Worm (Caenorhabditis elegans) whole organism, L2 larva: ENCODE data around the gene dmsr-14.

Experiments used
- C34F6.9 ChIP-seq: fragments of 150-350 bp; optimal IDR thresholded peaks from 2 replicates; lab custom pipeline; 2014; ENCODE audit warnings: missing biosample characterization, missing genetic modification characterization
- F13H6.1 ChIP-seq: sonication (generic microtip); optimal IDR thresholded peaks from 2 replicates; lab custom pipeline; 2016; ENCODE audit warnings: missing genetic modification characterization, missing compliant biosample characterization
- R02D3.7 ChIP-seq: fragments of 150-350 bp; optimal IDR thresholded peaks from 2 replicates; lab custom pipeline; 2014; ENCODE audit warnings: missing biosample characterization, missing genetic modification characterization
- Y55F3AM.14 ChIP-seq: fragments of 200-800 bp; sonication (Bioruptor generic); optimal IDR thresholded peaks from 2 replicates; lab custom pipeline; 2018; ENCODE audit warnings: mild to moderate bottlenecking, missing genetic modification characterization, missing compliant biosample characterization
- alr-1 ChIP-seq: fragments of 150-350 bp; optimal IDR thresholded peaks from 2 replicates; lab custom pipeline; 2014; ENCODE audit warnings: missing biosample characterization, missing genetic modification characterization
- blmp-1 ChIP-seq: sonication (generic microtip); optimal IDR thresholded peaks from 2 replicates; lab custom pipeline; 2017; ENCODE audit warnings: missing genetic modification characterization, mild to moderate bottlenecking, missing compliant biosample characterization, antibody characterized with exemption, moderate library complexity; ENCODE audit not compliant: insufficient read depth
- ceh-16 ChIP-seq: fragments of 150-350 bp; optimal IDR thresholded peaks from 2 replicates; lab custom pipeline; 2014; ENCODE audit warnings: missing biosample characterization, missing genetic modification characterization
- ceh-82 ChIP-seq: fragments of 150-350 bp; optimal IDR thresholded peaks from 2 replicates; lab custom pipeline; 2014; ENCODE audit warnings: missing biosample characterization, missing genetic modification characterization
- dmd-4 ChIP-seq: sonication (generic microtip); optimal IDR thresholded peaks from 2 replicates; lab custom pipeline; 2017; ENCODE audit warnings: missing biosample characterization, missing genetic modification characterization
- egl-27 ChIP-seq: sonication (generic microtip); optimal IDR thresholded peaks from 3 replicates; lab custom pipeline; 2017; ENCODE audit warnings: missing biosample characterization, missing genetic modification reagents, missing genetic modification characterization
- fos-1 ChIP-seq: fragments of 150-350 bp; optimal IDR thresholded peaks from 2 replicates; lab custom pipeline; 2014; ENCODE audit warnings: missing biosample characterization, missing genetic modification characterization
- gmeb-1 ChIP-seq: fragments of 150-350 bp; optimal IDR thresholded peaks from 2 replicates; lab custom pipeline; 2014; ENCODE audit warnings: missing biosample characterization, missing genetic modification characterization
- lin-13 ChIP-seq: fragments of 150-350 bp; optimal IDR thresholded peaks from 2 replicates; lab custom pipeline; 2014; ENCODE audit warnings: missing biosample characterization, missing genetic modification reagents, missing genetic modification characterization
- lsy-2 ChIP-seq, 2 experiments: fragments of 150-350 bp in 1 of 2; sonication (generic microtip) in 1 of 2; optimal IDR thresholded peaks; 2 replicates each; lab custom pipeline; 2014 to 2017; ENCODE audit warnings: missing biosample characterization in 2 of 2, missing genetic modification characterization in 2 of 2
- mab-5 ChIP-seq: fragments of 150-350 bp; optimal IDR thresholded peaks from 2 replicates; lab custom pipeline; 2014; ENCODE audit warnings: missing biosample characterization, missing genetic modification characterization
- mbf-1 ChIP-seq: sonication (generic microtip); optimal IDR thresholded peaks from 2 replicates; lab custom pipeline; 2017; ENCODE audit warnings: missing biosample characterization, missing genetic modification characterization
- nhr-10 ChIP-seq: sonication (generic microtip); optimal IDR thresholded peaks from 2 replicates; lab custom pipeline; 2017; ENCODE audit warnings: missing biosample characterization, missing genetic modification characterization
- nhr-129 ChIP-seq: fragments of 150-350 bp; optimal IDR thresholded peaks from 2 replicates; lab custom pipeline; 2014; ENCODE audit warnings: missing biosample characterization, missing genetic modification characterization
- nhr-21 ChIP-seq: fragments of 150-350 bp; optimal IDR thresholded peaks from 2 replicates; lab custom pipeline; 2014; ENCODE audit warnings: missing biosample characterization, missing genetic modification characterization
- nhr-23 ChIP-seq: fragments of 150-350 bp; optimal IDR thresholded peaks from 2 replicates; lab custom pipeline; 2014; ENCODE audit warnings: missing biosample characterization, missing genetic modification reagents, missing genetic modification characterization
- nhr-237 ChIP-seq: fragments of 150-350 bp; optimal IDR thresholded peaks from 2 replicates; lab custom pipeline; 2014; ENCODE audit warnings: missing biosample characterization, missing genetic modification characterization
- nhr-25 ChIP-seq: fragments of 150-350 bp; sonication (generic microtip); optimal IDR thresholded peaks from 3 replicates; lab custom pipeline; 2014; ENCODE audit warnings: missing biosample characterization, missing genetic modification characterization
- nhr-77 ChIP-seq: fragments of 150-350 bp; optimal IDR thresholded peaks from 2 replicates; lab custom pipeline; 2014; ENCODE audit warnings: missing biosample characterization, missing genetic modification characterization
- peb-1 ChIP-seq: fragments of 150-350 bp; optimal IDR thresholded peaks from 2 replicates; lab custom pipeline; 2014; ENCODE audit warnings: missing biosample characterization, missing genetic modification characterization
- skn-1 ChIP-seq: sonication (generic microtip); optimal IDR thresholded peaks from 2 replicates; lab custom pipeline; 2017; ENCODE audit warnings: missing biosample characterization, missing genetic modification characterization
- sma-3 ChIP-seq: sonication (generic microtip); optimal IDR thresholded peaks from 2 replicates; lab custom pipeline; 2016; ENCODE audit warnings: missing genetic modification reagents, missing genetic modification characterization, missing compliant biosample characterization
- sma-9 ChIP-seq, 2 experiments: fragments of 150-350 bp in 1 of 2; sonication (generic microtip) in 1 of 2; optimal IDR thresholded peaks; 2 replicates each; lab custom pipeline; 2014 to 2016; ENCODE audit warnings: missing genetic modification characterization in 2 of 2, mild to moderate bottlenecking in 1 of 2, missing biosample characterization in 1 of 2, missing compliant biosample characterization in 1 of 2, missing genetic modification reagents in 1 of 2, moderate library complexity in 1 of 2
- unc-55 ChIP-seq: fragments of 150-350 bp; sonication (generic microtip); optimal IDR thresholded peaks from 3 replicates; lab custom pipeline; 2014; ENCODE audit warnings: missing biosample characterization, missing genetic modification reagents, missing genetic modification characterization
- unc-62 ChIP-seq: fragments of 150-350 bp; optimal IDR thresholded peaks from 2 replicates; lab custom pipeline; 2014; ENCODE audit warnings: missing biosample characterization, missing genetic modification reagents, missing genetic modification characterization
- ztf-1 ChIP-seq: fragments of 200-800 bp; sonication (Bioruptor generic); conservative IDR thresholded peaks from 2 replicates; pipeline ENCODE4 v1.3.6; 2022; ENCODE audit warnings: missing genetic modification characterization, missing compliant biosample characterization
- ztf-11 ChIP-seq: sonication (generic microtip); optimal IDR thresholded peaks from 2 replicates; lab custom pipeline; 2017; ENCODE audit warnings: missing biosample characterization, missing genetic modification characterization
- ztf-4 ChIP-seq: fragments of 150-350 bp; optimal IDR thresholded peaks from 2 replicates; lab custom pipeline; 2014; ENCODE audit warnings: missing biosample characterization, missing genetic modification characterization

The dmsr-14 gene

ce11 chrV:6811863-6812262, 5.2 kb downstream of the dmsr-14 start:
- no peak for TF ChIP-seq egl-27 (tag; lab: Kevin White, UChicago)
- peak; percentile 91 for TF ChIP-seq fos-1 (tag; lab: Kevin White, UChicago)
- TF ChIP-seq Y55F3AM.14 = no peak
- no peak for TF ChIP-seq gmeb-1 (tag; lab: Kevin White, UChicago)

ce11 chrV:6810091-6810490, 7.0 kb downstream of the dmsr-14 start:
- TF ChIP-seq nhr-10 (tag; lab: Kevin White, UChicago) (no peak), fos-1 (tag; lab: Kevin White, UChicago) (peak; percentile 93)

- TF ChIP-seq sma-9 (GFP tag; optimal IDR thresholded peaks at IDR 0.05; lab: Kevin White, UChicago) (no peak), sma-9 (tag; optimal IDR thresholded peaks at IDR 0.05; lab: Kevin White, UChicago) (no peak), nhr-77 (tag; lab: Kevin White, UChicago) (no peak), skn-1 (tag; lab: Kevin White, UChicago) (no peak), nhr-21 (no peak), mbf-1 (tag; lab: Kevin White, UChicago) (no peak), lsy-2 (tag; optimal IDR thresholded peaks at IDR 0.05; lab: Kevin White, UChicago) (no peak), alr-1 (tag; lab: Kevin White, UChicago) (no peak), peb-1 (tag; lab: Kevin White, UChicago) (no peak), nhr-237 (tag; lab: Kevin White, UChicago) (no peak), C34F6.9 (tag; lab: Kevin White, UChicago) (no peak), Y55F3AM.14 (no peak)
Measured at ce11 chrV:6808962-6809361, 8.1 kb downstream of the dmsr-14 start, which contains the start of gene dmsr-16. Gene dmsr-16, minus strand, starts transcription at chrV:6809062.

- TF ChIP-seq fos-1 (tag; lab: Kevin White, UChicago) = no peak
- TF ChIP-seq ceh-82 = no peak
- no peak for TF ChIP-seq unc-55 (GFP tag; lab: Kevin White, UChicago)
- no peak for TF ChIP-seq R02D3.7 (tag; lab: Kevin White, UChicago)
- no peak for TF ChIP-seq mab-5 (tag; lab: Kevin White, UChicago)
- TF ChIP-seq blmp-1 (tag; lab: Kevin White, UChicago) = no peak
- no peak for TF ChIP-seq ztf-1
- TF ChIP-seq ceh-16 = no peak
Measured at ce11 chrV:6806340-6806739, 10.7 kb downstream of the dmsr-14 start, which contains the start of gene dmsr-12. Gene dmsr-12, minus strand, starts transcription at chrV:6806440.

ce11 chrV:6803992-6804391, 13.1 kb downstream of the dmsr-14 start, which contains the start of gene dmsr-11:
Gene dmsr-11, minus strand, starts transcription at chrV:6804092.
- TF ChIP-seq Y55F3AM.14 (no peak), unc-62 (no peak), unc-55 (GFP tag; lab: Kevin White, UChicago) (no peak), lin-13 (GFP tag; lab: Kevin White, UChicago) (no peak), alr-1 (tag; lab: Kevin White, UChicago) (no peak), nhr-23 (tag; lab: Kevin White, UChicago) (no peak), sma-3 (GFP tag; lab: Kevin White, UChicago) (no peak), F13H6.1 (tag; lab: Kevin White, UChicago) (no peak), mab-5 (tag; lab: Kevin White, UChicago) (no peak), ztf-4 (tag; lab: Kevin White, UChicago) (no peak)

- TF ChIP-seq fos-1 (tag; lab: Kevin White, UChicago) (no peak), nhr-237 (tag; lab: Kevin White, UChicago) (no peak), sma-9 (GFP tag; optimal IDR thresholded peaks at IDR 0.05; lab: Kevin White, UChicago) (no peak), sma-9 (tag; optimal IDR thresholded peaks at IDR 0.05; lab: Kevin White, UChicago) (no peak), ztf-4 (tag; lab: Kevin White, UChicago) (no peak), nhr-23 (tag; lab: Kevin White, UChicago) (no peak), ztf-11 (tag; lab: Kevin White, UChicago) (no peak), dmd-4 (no peak), nhr-25 (tag; lab: Kevin White, UChicago) (no peak), nhr-129 (no peak), nhr-77 (tag; lab: Kevin White, UChicago) (no peak)
Measured at ce11 chrV:6801850-6802249, 15.2 kb downstream of the dmsr-14 start, which contains the start of gene dmsr-10. Gene dmsr-10, minus strand, starts transcription at chrV:6801950.
